Worm (Caenorhabditis elegans): ENCODE results near the gene C50E3.9.

ce11 chrV:7639356-7639755 lies 39.3 kb upstream of the C50E3.9 start:
- TF ChIP-seq him-1 (tag; optimal IDR thresholded peaks at IDR 0.05), result no peak
- TF ChIP-seq W03F9.2 (tag; optimal IDR thresholded peaks at IDR 0.05), result no peak

All from whole organism, L4/young adult.